Worm (Caenorhabditis elegans): Measurements from ENCODE around the gene nspf-3.

The nspf-3 gene

ce11 chrII:2690080-2690479 is at the start of gene nspf-3:
TSS of gene nspf-3 (minus strand) at chrII:2690180.
- TF ChIP-seq mep-1 (tag; optimal IDR thresholded peaks at IDR 0.05) (no peak), unc-120 (tag; optimal IDR thresholded peaks at IDR 0.05; ENCODE audit: poor library complexity, severe bottlenecking) (no peak), nhr-12 (tag; optimal IDR thresholded peaks at IDR 0.05) (no peak), pha-4 (tag; optimal IDR thresholded peaks at IDR 0.05) (no peak)

- no peak for TF ChIP-seq M03D4.4 (tag; optimal IDR thresholded peaks at IDR 0.05)
- no peak for TF ChIP-seq nhr-76 (tag; optimal IDR thresholded peaks at IDR 0.05)
- no peak for TF ChIP-seq mep-1 (tag; optimal IDR thresholded peaks at IDR 0.05)
- TF ChIP-seq unc-120 (tag; optimal IDR thresholded peaks at IDR 0.05; ENCODE audit: poor library complexity, severe bottlenecking), result no peak
- TF ChIP-seq lin-13 (tag; optimal IDR thresholded peaks at IDR 0.05), result no peak
- TF ChIP-seq lsy-2 (tag; optimal IDR thresholded peaks at IDR 0.05), result no peak
- no peak for TF ChIP-seq mab-5 (tag; optimal IDR thresholded peaks at IDR 0.05)
These were observed 49.6 kb upstream of the nspf-3 start, which contains the start of gene T05A8.6 for ce11 chrII:2739619-2740018. TSS of gene T05A8.6 (minus strand) at chrII:2739719.

ce11 chrII:2736938-2737337 is 47.0 kb upstream of the nspf-3 start:
- TF ChIP-seq unc-62 (GFP tag; optimal IDR thresholded peaks at IDR 0.05) (no peak), unc-39 (tag; optimal IDR thresholded peaks at IDR 0.05) (no peak), ztf-11 (tag; optimal IDR thresholded peaks at IDR 0.05) (no peak), nhr-12 (tag; optimal IDR thresholded peaks at IDR 0.05) (no peak), sem-2 (GFP tag; optimal IDR thresholded peaks at IDR 0.05) (no peak), lsy-2 (tag; optimal IDR thresholded peaks at IDR 0.05) (no peak), hlh-1 (tag; optimal IDR thresholded peaks at IDR 0.05) (no peak), drap-1 (GFP tag; optimal IDR thresholded peaks at IDR 0.05) (no peak), snpc-4 (tag; optimal IDR thresholded peaks at IDR 0.05) (no peak), ceh-83 (GFP tag; optimal IDR thresholded peaks at IDR 0.05) (no peak), nhr-237 (tag; optimal IDR thresholded peaks at IDR 0.05) (no peak), lin-32 (GFP tag; optimal IDR thresholded peaks at IDR 0.05) (no peak), ceh-39 (tag; optimal IDR thresholded peaks at IDR 0.05) (no peak), ces-1 (GFP tag; optimal IDR thresholded peaks at IDR 0.05) (no peak), bed-3 (GFP tag; optimal IDR thresholded peaks at IDR 0.05) (no peak), zip-8 (tag; optimal IDR thresholded peaks at IDR 0.05) (no peak), nhr-76 (tag; optimal IDR thresholded peaks at IDR 0.05) (no peak), mep-1 (tag; optimal IDR thresholded peaks at IDR 0.05) (no peak), sptf-1 (tag; optimal IDR thresholded peaks at IDR 0.05) (no peak)

ce11 chrII:2736156-2736728 is 46.3 kb upstream of the nspf-3 start, which contains the start of gene T05A8.8:
TSS of gene T05A8.8 (plus strand) at chrII:2736678.
- TF ChIP-seq ztf-11 (tag; optimal IDR thresholded peaks at IDR 0.05), result no peak
- no peak for TF ChIP-seq unc-62 (GFP tag; optimal IDR thresholded peaks at IDR 0.05)
- no peak for TF ChIP-seq pha-4 (tag; optimal IDR thresholded peaks at IDR 0.05)
- no peak for TF ChIP-seq nhr-28 (tag; optimal IDR thresholded peaks at IDR 0.05)
- TF ChIP-seq mab-5 (tag; optimal IDR thresholded peaks at IDR 0.05), result no peak
- TF ChIP-seq sptf-1 (tag; optimal IDR thresholded peaks at IDR 0.05), result no peak
- no peak for TF ChIP-seq snpc-4 (tag; optimal IDR thresholded peaks at IDR 0.05)
- TF ChIP-seq mep-1 (tag; optimal IDR thresholded peaks at IDR 0.05), result no peak
- no peak for TF ChIP-seq ceh-43 (GFP tag; optimal IDR thresholded peaks at IDR 0.05)
- TF ChIP-seq ceh-83 (GFP tag; optimal IDR thresholded peaks at IDR 0.05), result no peak
- TF ChIP-seq lin-32 (GFP tag; optimal IDR thresholded peaks at IDR 0.05), result no peak
- TF ChIP-seq elt-1 (tag; optimal IDR thresholded peaks at IDR 0.05; ENCODE audit: borderline replicate concordance, insufficient read depth), result no peak
- no peak for TF ChIP-seq nhr-12 (tag; optimal IDR thresholded peaks at IDR 0.05)
- TF ChIP-seq blmp-1 (tag; optimal IDR thresholded peaks at IDR 0.05), result no peak
- no peak for TF ChIP-seq M03D4.4 (tag; optimal IDR thresholded peaks at IDR 0.05)
- no peak for TF ChIP-seq lsy-2 (tag; optimal IDR thresholded peaks at IDR 0.05)

ce11 chrII:2735644-2736043 is 45.7 kb upstream of the nspf-3 start:
- TF ChIP-seq hlh-1 (tag; optimal IDR thresholded peaks at IDR 0.05), result no peak

ce11 chrII:2735192-2735591 is 45.2 kb upstream of the nspf-3 start, which contains the start of gene wdr-31:
TSS of gene wdr-31 (minus strand) at chrII:2735292.
- TF ChIP-seq blmp-1 (tag; optimal IDR thresholded peaks at IDR 0.05) (no peak), hlh-1 (tag; optimal IDR thresholded peaks at IDR 0.05) (no peak), pha-4 (tag; optimal IDR thresholded peaks at IDR 0.05) (no peak), sem-2 (GFP tag; optimal IDR thresholded peaks at IDR 0.05) (no peak)

Measured in whole organism, mixed stage, embryonic.